Worm (Caenorhabditis elegans): Measurements from ENCODE around the gene F56D2.2.

ce11 chrIII:5623418-5623817, 36.4 kb downstream of the F56D2.2 start:
- TF ChIP-seq klf-2 (GFP tag; conservative IDR thresholded peaks at IDR 0.05) (no peak), ztf-23 (GFP tag; IDR thresholded peaks at IDR 0.05) (no peak), flt-1 (GFP tag; IDR thresholded peaks at IDR 0.05) (no peak), ztf-29 (GFP tag; IDR thresholded peaks at IDR 0.05) (no peak), med-1 (GFP tag; optimal IDR thresholded peaks at IDR 0.05; ENCODE audit: insufficient read depth) (no peak), tab-1 (GFP tag; IDR thresholded peaks at IDR 0.05) (no peak), ref-1 (GFP tag; conservative IDR thresholded peaks at IDR 0.05) (no peak)

Data from whole organism, midembryonic.